Fruit fly (Drosophila melanogaster) whole organism, embryonic: ENCODE results near the gene Sdic1.
A peak's percentile ranks its signal among the peaks of the same experiment; 100 is the strongest.

Experiments used
- Aef1 ChIP-seq: fragments of 200-800 bp; sonication (Bioruptor generic); IDR thresholded peaks from 3 replicates; pipeline ENCODE4 v1.3.6; 2022; ENCODE audit warnings: missing biosample characterization, missing genetic modification characterization
- C15 ChIP-seq: fragments of 200-800 bp; sonication (Bioruptor generic); IDR thresholded peaks from 3 replicates; pipeline ENCODE4 v1.3.6; 2022; ENCODE audit warnings: missing biosample characterization, missing genetic modification characterization
- CG12236 ChIP-seq: fragments of 200-800 bp; sonication (Bioruptor generic); optimal IDR thresholded peaks from 2 replicates; lab custom pipeline; 2016; ENCODE audit warnings: missing biosample characterization, missing genetic modification characterization
- CG13296 ChIP-seq: fragments of 200-800 bp; sonication (Bioruptor generic); optimal IDR thresholded peaks from 3 replicates; lab custom pipeline; 2018; ENCODE audit warnings: missing biosample characterization, mild to moderate bottlenecking, missing genetic modification characterization
- CG1529 ChIP-seq: fragments of 200-800 bp; sonication (Bioruptor generic); optimal IDR thresholded peaks from 3 replicates; lab custom pipeline; 2018; ENCODE audit warnings: missing biosample characterization, missing genetic modification characterization
- CG18476 ChIP-seq: fragments of 200-800 bp; sonication (Bioruptor generic); optimal IDR thresholded peaks from 2 replicates; lab custom pipeline; 2016; ENCODE audit warnings: missing biosample characterization, mild to moderate bottlenecking, missing genetic modification characterization
- CG32532 ChIP-seq: fragments of 200-800 bp; sonication (Bioruptor generic); IDR thresholded peaks from 2 replicates; pipeline ENCODE4 v1.3.6; 2022; ENCODE audit warnings: missing biosample characterization, missing genetic modification characterization
- CG3847 ChIP-seq: fragments of 200-800 bp; sonication (Bioruptor generic); IDR thresholded peaks from 2 replicates; pipeline ENCODE4 v1.3.6; 2022; ENCODE audit warnings: missing biosample characterization, missing genetic modification characterization
- CG5180 ChIP-seq: fragments of 200-800 bp; sonication (Bioruptor generic); optimal IDR thresholded peaks from 3 replicates; lab custom pipeline; 2017; ENCODE audit warnings: missing biosample characterization, missing genetic modification characterization, mild to moderate bottlenecking, moderate library complexity, missing genetic modification reagents
- CG6813 ChIP-seq: fragments of 200-800 bp; sonication (Bioruptor generic); optimal IDR thresholded peaks from 2 replicates; lab custom pipeline; 2017; ENCODE audit warnings: missing biosample characterization, missing genetic modification characterization, mild to moderate bottlenecking, moderate library complexity, missing genetic modification reagents
- CG7928 ChIP-seq: fragments of 200-800 bp; sonication (Bioruptor generic); optimal IDR thresholded peaks from 2 replicates; lab custom pipeline; 2017; ENCODE audit warnings: missing biosample characterization, mild to moderate bottlenecking, missing genetic modification characterization
- CG9797 ChIP-seq: fragments of 200-800 bp; sonication (Bioruptor generic); optimal IDR thresholded peaks from 3 replicates; lab custom pipeline; 2018; ENCODE audit warnings: missing biosample characterization, mild to moderate bottlenecking, missing genetic modification characterization
- CHES-1-like ChIP-seq: fragments of 200-800 bp; sonication (Bioruptor generic); optimal IDR thresholded peaks from 2 replicates; lab custom pipeline; 2016; ENCODE audit warnings: missing biosample characterization, missing genetic modification characterization
- Dek ChIP-seq: fragments of 200-800 bp; sonication (Bioruptor generic); optimal IDR thresholded peaks from 3 replicates; lab custom pipeline; 2019; ENCODE audit warnings: missing biosample characterization, mild to moderate bottlenecking, missing genetic modification characterization, moderate library complexity
- Doc3 ChIP-seq: fragments of 200-800 bp; sonication (Bioruptor generic); IDR thresholded peaks from 3 replicates; pipeline ENCODE4 v1.3.6; 2022; ENCODE audit warnings: missing biosample characterization, missing genetic modification characterization; ENCODE audit not compliant: partially characterized antibody
- Eip74EF ChIP-seq, 2 experiments: fragments of 200-800 bp in 1 of 2; fragments of >200 bp in 1 of 2; sonication (Bioruptor generic) in 1 of 2; optimal IDR thresholded peaks; 2 replicates each; lab custom pipeline; 2017 to 2019; ENCODE audit warnings: missing biosample characterization in 2 of 2, missing genetic modification characterization in 2 of 2, mild to moderate bottlenecking in 1 of 2, moderate library complexity in 1 of 2
- H15 ChIP-seq: fragments of 200-800 bp; sonication (Bioruptor generic); IDR thresholded peaks from 3 replicates; pipeline ENCODE4 v1.3.6; 2022; ENCODE audit warnings: missing biosample characterization, missing genetic modification characterization
- HLH3B ChIP-seq: fragments of 200-800 bp; sonication (Bioruptor generic); IDR thresholded peaks from 2 replicates; pipeline ENCODE4 v1.3.6; 2022; ENCODE audit warnings: missing biosample characterization, missing genetic modification characterization
- HLH4C ChIP-seq: fragments of 200-800 bp; sonication (Bioruptor generic); IDR thresholded peaks from 3 replicates; pipeline ENCODE4 v1.3.6; 2022; ENCODE audit warnings: missing biosample characterization, missing genetic modification characterization; ENCODE audit not compliant: partially characterized antibody
- Hr78 ChIP-seq, 2 experiments: fragments of 200-800 bp in 1 of 2; fragments of >200 bp in 1 of 2; sonication (Bioruptor generic) in 1 of 2; optimal IDR thresholded peaks; 2 replicates each; lab custom pipeline; 2017 to 2019; ENCODE audit warnings: missing biosample characterization in 2 of 2, missing genetic modification characterization in 2 of 2, mild to moderate bottlenecking in 1 of 2, moderate library complexity in 1 of 2
- MESR4 ChIP-seq: fragments of 200-800 bp; sonication (Bioruptor generic); optimal IDR thresholded peaks from 2 replicates; lab custom pipeline; 2018; ENCODE audit warnings: missing biosample characterization, mild to moderate bottlenecking, missing genetic modification characterization, moderate library complexity
- Med ChIP-seq: fragments of 200-800 bp; sonication (Bioruptor generic); peaks from one replicate; lab custom pipeline; 2016; ENCODE audit warnings: missing biosample characterization, missing genetic modification characterization, mild to moderate bottlenecking, inconsistent platforms, moderate library complexity
- NC2α ChIP-seq: fragments of 200-800 bp; sonication (Bioruptor generic); optimal IDR thresholded peaks from 2 replicates; lab custom pipeline; 2016; ENCODE audit warnings: missing biosample characterization, missing genetic modification characterization
- Neu2 ChIP-seq: fragments of 200-800 bp; sonication (Bioruptor generic); optimal IDR thresholded peaks from 3 replicates; lab custom pipeline; 2016; ENCODE audit warnings: missing biosample characterization, missing genetic modification characterization, borderline replicate concordance
- Oaz ChIP-seq: fragments of 200-800 bp; sonication (Bioruptor generic); IDR thresholded peaks from 2 replicates; pipeline ENCODE4 v1.3.6; 2022; ENCODE audit warnings: missing biosample characterization, missing genetic modification characterization
- Poxn ChIP-seq: fragments of 200-800 bp; sonication (Bioruptor generic); IDR thresholded peaks from 2 replicates; pipeline ENCODE4 v1.3.6; 2022; ENCODE audit warnings: missing biosample characterization, missing genetic modification characterization
- TFAM ChIP-seq: fragments of 200-800 bp; sonication (Bioruptor generic); optimal IDR thresholded peaks from 2 replicates; lab custom pipeline; 2017; ENCODE audit warnings: missing biosample characterization, missing genetic modification characterization, inconsistent platforms
- amos ChIP-seq: fragments of 200-800 bp; sonication (Bioruptor generic); IDR thresholded peaks from 2 replicates; pipeline ENCODE4 v1.3.6; 2022; ENCODE audit warnings: missing biosample characterization, missing genetic modification characterization; ENCODE audit not compliant: partially characterized antibody
- ap ChIP-seq: fragments of 200-800 bp; sonication (Bioruptor generic); IDR thresholded peaks from 2 replicates; pipeline ENCODE4 v1.3.6; 2022; ENCODE audit warnings: missing biosample characterization, missing genetic modification characterization
- cato ChIP-seq: fragments of 200-800 bp; sonication (Bioruptor generic); optimal IDR thresholded peaks from 2 replicates; lab custom pipeline; 2016; ENCODE audit warnings: missing biosample characterization, missing genetic modification characterization, borderline replicate concordance
- chn ChIP-seq: fragments of 200-800 bp; sonication (Bioruptor generic); optimal IDR thresholded peaks from 2 replicates; lab custom pipeline; 2016; ENCODE audit warnings: missing biosample characterization, missing genetic modification characterization
- croc ChIP-seq: fragments of 200-800 bp; sonication (Bioruptor generic); conservative IDR thresholded peaks from 3 replicates; pipeline ENCODE4 v1.3.6; 2022; ENCODE audit warnings: missing biosample characterization, missing genetic modification characterization
- dm ChIP-seq: fragments of 200-800 bp; sonication (Bioruptor generic); optimal IDR thresholded peaks from 3 replicates; lab custom pipeline; 2016; ENCODE audit warnings: missing biosample characterization, missing genetic modification characterization
- dysf ChIP-seq: fragments of 200-800 bp; sonication (Bioruptor generic); IDR thresholded peaks from 3 replicates; pipeline ENCODE4 v1.3.6; 2022; ENCODE audit warnings: missing biosample characterization, missing genetic modification characterization
- esg ChIP-seq: fragments of 200-800 bp; sonication (Bioruptor generic); conservative IDR thresholded peaks from 2 replicates; pipeline ENCODE4 v1.3.6; 2022; ENCODE audit warnings: missing biosample characterization, missing genetic modification characterization
- gt ChIP-seq: fragments of 200-800 bp; sonication (Bioruptor generic); IDR thresholded peaks from 2 replicates; pipeline ENCODE4 v1.3.6; 2022; ENCODE audit warnings: missing biosample characterization, missing genetic modification characterization
- her ChIP-seq: fragments of 200-800 bp; sonication (Bioruptor generic); optimal IDR thresholded peaks from 2 replicates; lab custom pipeline; 2016; ENCODE audit warnings: missing biosample characterization, missing genetic modification characterization
- ken ChIP-seq: fragments of 200-800 bp; sonication (Bioruptor generic); IDR thresholded peaks from 3 replicates; pipeline ENCODE4 v1.3.6; 2022; ENCODE audit warnings: missing biosample characterization, missing genetic modification characterization
- maf-S ChIP-seq: fragments of 200-800 bp; sonication (Bioruptor generic); optimal IDR thresholded peaks from 2 replicates; lab custom pipeline; 2016; ENCODE audit warnings: missing biosample characterization, missing genetic modification characterization
- mirr ChIP-seq: fragments of 200-800 bp; sonication (Bioruptor generic); optimal IDR thresholded peaks from 3 replicates; lab custom pipeline; 2018; ENCODE audit warnings: missing biosample characterization, mild to moderate bottlenecking, missing genetic modification characterization
- nerfin-2 ChIP-seq: fragments of 200-800 bp; sonication (Bioruptor generic); IDR thresholded peaks from 2 replicates; pipeline ENCODE4 v1.3.6; 2022; ENCODE audit warnings: missing biosample characterization, missing genetic modification characterization; ENCODE audit not compliant: partially characterized antibody
- oc ChIP-seq: fragments of 200-800 bp; sonication (Bioruptor generic); optimal IDR thresholded peaks from 2 replicates; lab custom pipeline; 2018; ENCODE audit warnings: missing biosample characterization, mild to moderate bottlenecking, missing genetic modification characterization, moderate library complexity
- otp ChIP-seq: fragments of 200-800 bp; sonication (Bioruptor generic); IDR thresholded peaks from 3 replicates; pipeline ENCODE4, ENCODE4 v1.3.6; 2022; ENCODE audit warnings: missing biosample characterization, missing genetic modification characterization
- psq ChIP-seq: fragments of 200-800 bp; sonication (Bioruptor generic); optimal IDR thresholded peaks from 2 replicates; lab custom pipeline; 2017; ENCODE audit warnings: missing biosample characterization, missing genetic modification characterization
- schlank ChIP-seq: fragments of 200-800 bp; sonication (Bioruptor generic); optimal IDR thresholded peaks from 2 replicates; lab custom pipeline; 2018; ENCODE audit warnings: missing biosample characterization, mild to moderate bottlenecking, missing genetic modification characterization
- sim ChIP-seq: fragments of 200-800 bp; sonication (Bioruptor generic); IDR thresholded peaks from 2 replicates; pipeline ENCODE4 v1.3.6; 2022; ENCODE audit warnings: missing biosample characterization, missing genetic modification characterization
- sima ChIP-seq: fragments of 200-800 bp; sonication (Bioruptor generic); optimal IDR thresholded peaks from 2 replicates; lab custom pipeline; 2016; ENCODE audit warnings: missing biosample characterization, missing genetic modification characterization
- tap ChIP-seq: fragments of 200-800 bp; optimal IDR thresholded peaks from 3 replicates; lab custom pipeline; 2019; ENCODE audit warnings: missing biosample characterization, mild to moderate bottlenecking, missing genetic modification characterization, moderate library complexity
- tio ChIP-seq: fragments of 200-800 bp; sonication (Bioruptor generic); optimal IDR thresholded peaks from 2 replicates; lab custom pipeline; 2017; ENCODE audit warnings: missing biosample characterization, missing genetic modification characterization, inconsistent platforms
- trem ChIP-seq: fragments of 200-800 bp; optimal IDR thresholded peaks from 3 replicates; lab custom pipeline; 2019; ENCODE audit warnings: missing biosample characterization, mild to moderate bottlenecking, missing genetic modification characterization, moderate library complexity

Gene Sdic1

dm6 chrX:20165773-20166412 lies 12.5 kb downstream of the Sdic1 start, which contains the start of gene Phf7 (continued):
- TF ChIP-seq Doc3 = peak; percentile 56
- no peak for TF ChIP-seq oc (tag; lab: Kevin White, UChicago)
- no peak for TF ChIP-seq CG7928 (GFP tag; lab: Kevin White, UChicago)
- TF ChIP-seq mirr (GFP tag; lab: Kevin White, UChicago) = no peak
- no peak for TF ChIP-seq MESR4 (GFP tag; lab: Kevin White, UChicago)
- no peak for TF ChIP-seq NC2α (GFP tag; lab: Kevin White, UChicago)
- TF ChIP-seq Med (GFP tag; lab: Kevin White, UChicago) = peak; percentile 68
- TF ChIP-seq ken (GFP tag; lab: Robert Waterston, UW) = no peak
- no peak for TF ChIP-seq Neu2
- TF ChIP-seq nerfin-2 (GFP tag; lab: Robert Waterston, UW) = peak; percentile 39; the same call in 1 of the 2 replicates
- TF ChIP-seq CHES-1-like (GFP tag; lab: Kevin White, UChicago) = no peak
- no peak for TF ChIP-seq CG18476 (GFP tag; lab: Kevin White, UChicago)
- peak; percentile 65 for TF ChIP-seq HLH4C
- no peak for TF ChIP-seq tap (tag; lab: Kevin White, UChicago)
- TF ChIP-seq dysf = no peak
- no peak for TF ChIP-seq H15
- TF ChIP-seq C15 (GFP tag; lab: Robert Waterston, UW) = no peak
- peak; percentile 20 for TF ChIP-seq trem (tag; lab: Kevin White, UChicago)
- no peak for TF ChIP-seq CG6813 (GFP tag; lab: Kevin White, UChicago)
- TF ChIP-seq chn (GFP tag; lab: Kevin White, UChicago) = no peak
- 0 out of 2 replicates have a peak, but pooled peaks have one; percentile 12 for TF ChIP-seq CG3847 (GFP tag; lab: Robert Waterston, UW)
- no peak for TF ChIP-seq Dek (tag; lab: Kevin White, UChicago)
- no peak for TF ChIP-seq schlank
- no peak for TF ChIP-seq Hr78 (GFP tag; optimal IDR thresholded peaks at IDR 0.05; lab: Kevin White, UChicago)
- TF ChIP-seq her (GFP tag; lab: Kevin White, UChicago) = no peak
- TF ChIP-seq esg (GFP tag; lab: Robert Waterston, UW) = no peak
- TF ChIP-seq sim (GFP tag; lab: Robert Waterston, UW) = no peak
- peak; percentile 15 for TF ChIP-seq CG9797
- no peak for TF ChIP-seq otp (GFP tag; lab: Robert Waterston, UW)
- TF ChIP-seq Poxn (GFP tag; lab: Robert Waterston, UW) = no peak
- no peak for TF ChIP-seq gt (GFP tag; lab: Robert Waterston, UW)
- TF ChIP-seq maf-S (GFP tag; lab: Kevin White, UChicago) = no peak
- TF ChIP-seq HLH3B (GFP tag; lab: Robert Waterston, UW) = no peak
- TF ChIP-seq tio (GFP tag; lab: Kevin White, UChicago) = no peak
- no peak for TF ChIP-seq CG12236
- TF ChIP-seq Aef1 = no peak
- no peak for TF ChIP-seq CG1529 (GFP tag; lab: Kevin White, UChicago)
- no peak for TF ChIP-seq Oaz (GFP tag; lab: Robert Waterston, UW)
- no peak for TF ChIP-seq psq (GFP tag; lab: Kevin White, UChicago)
- no peak for TF ChIP-seq croc (GFP tag; lab: Robert Waterston, UW)
- TF ChIP-seq CG32532 (GFP tag; lab: Robert Waterston, UW) = no peak
- peak; percentile 20 for TF ChIP-seq dm (GFP tag; lab: Kevin White, UChicago)
- TF ChIP-seq TFAM (GFP tag; lab: Kevin White, UChicago) = no peak
- no peak for TF ChIP-seq Eip74EF (GFP tag; optimal IDR thresholded peaks at IDR 0.05; lab: Kevin White, UChicago)
- peak; percentile 86 for TF ChIP-seq amos (GFP tag; lab: Robert Waterston, UW)
- TF ChIP-seq sima (GFP tag; lab: Kevin White, UChicago) = no peak
- TF ChIP-seq ap (GFP tag; lab: Robert Waterston, UW) = no peak
- TF ChIP-seq CG5180 (GFP tag; lab: Kevin White, UChicago) = no peak
- no peak for TF ChIP-seq cato (GFP tag; lab: Kevin White, UChicago)
- TF ChIP-seq CG13296 (GFP tag; lab: Kevin White, UChicago) = no peak
